Worm (Caenorhabditis elegans): ENCODE measurements around the gene C56G3.2.

ce11 chrX:7409935-7410334 lies 44.6 kb downstream of the C56G3.2 start, which contains the start of gene C10A4.2:
- no peak for TF ChIP-seq hlh-30 (tag; optimal IDR thresholded peaks at IDR 0.05; ENCODE audit: insufficient read depth)
- no peak for TF ChIP-seq skn-1 (tag; optimal IDR thresholded peaks at IDR 0.05)
- TF ChIP-seq lin-39 (tag; optimal IDR thresholded peaks at IDR 0.05): no peak
- no peak for TF ChIP-seq unc-39 (tag; optimal IDR thresholded peaks at IDR 0.05)
- no peak for TF ChIP-seq mes-2 (tag; optimal IDR thresholded peaks at IDR 0.05; ENCODE audit: poor library complexity, severe bottlenecking)
- no peak for TF ChIP-seq fkh-10 (GFP tag; optimal IDR thresholded peaks at IDR 0.05)
- TF ChIP-seq mdl-1 (tag; optimal IDR thresholded peaks at IDR 0.05): no peak
- TF ChIP-seq dpl-1 (GFP tag; optimal IDR thresholded peaks at IDR 0.05): no peak
- no peak for TF ChIP-seq ceh-82 (tag; optimal IDR thresholded peaks at IDR 0.05)
- no peak for TF ChIP-seq ces-1 (GFP tag; optimal IDR thresholded peaks at IDR 0.05)
- TF ChIP-seq nhr-11 (tag; optimal IDR thresholded peaks at IDR 0.05): no peak
